Fruit fly (Drosophila melanogaster) whole organism, wandering third instar larva: ENCODE data around the gene Gr61a.

Source experiments
- Abd-B ChIP-seq: fragments of >200 bp; optimal IDR thresholded peaks from 2 replicates; lab custom pipeline; 2017; ENCODE audit warnings: missing biosample characterization, missing genetic modification characterization
- CG32264 ChIP-seq: fragments of 200-800 bp; sonication (Bioruptor generic); optimal IDR thresholded peaks from 2 replicates; lab custom pipeline; 2016; ENCODE audit warnings: missing biosample characterization, missing genetic modification characterization
- CG9705 ChIP-seq: fragments of 200-800 bp; sonication (Bioruptor generic); optimal IDR thresholded peaks from 2 replicates; lab custom pipeline; 2018; ENCODE audit warnings: missing biosample characterization, mild to moderate bottlenecking, missing genetic modification characterization
- CrebA ChIP-seq: fragments of 200-800 bp; sonication (Bioruptor generic); optimal IDR thresholded peaks from 2 replicates; lab custom pipeline; 2016; ENCODE audit warnings: missing biosample characterization, mild to moderate bottlenecking, missing genetic modification characterization, borderline replicate concordance
- Dif ChIP-seq: fragments of 200-275, 200-300 bp; sonication (Bioruptor generic); optimal IDR thresholded peaks from 2 replicates; lab custom pipeline; 2018; ENCODE audit warnings: missing biosample characterization, missing genetic modification characterization; ENCODE audit not compliant: partially characterized antibody
- HLH106 ChIP-seq: fragments of 200-800 bp; optimal IDR thresholded peaks from 3 replicates; lab custom pipeline; 2019; ENCODE audit warnings: missing biosample characterization, mild to moderate bottlenecking, missing genetic modification characterization, moderate library complexity
- Hnf4 ChIP-seq: fragments of 200-800 bp; sonication (Bioruptor generic); optimal IDR thresholded peaks from 2 replicates; lab custom pipeline; 2016; ENCODE audit warnings: missing biosample characterization, mild to moderate bottlenecking, missing genetic modification characterization
- Hr78 ChIP-seq: fragments of >200 bp; optimal IDR thresholded peaks from 2 replicates; lab custom pipeline; 2017; ENCODE audit warnings: missing biosample characterization, missing genetic modification characterization
- Hr83 ChIP-seq: fragments of 200-300 bp; sonication (Bioruptor generic); optimal IDR thresholded peaks from 2 replicates; lab custom pipeline; 2016; ENCODE audit warnings: missing biosample characterization, mild to moderate bottlenecking, missing genetic modification characterization, moderate library complexity; ENCODE audit not compliant: poor library complexity, severe bottlenecking
- Jra ChIP-seq: sonication (Bioruptor generic); optimal IDR thresholded peaks from 2 replicates; lab custom pipeline; 2016; ENCODE audit warnings: missing biosample characterization, missing genetic modification characterization
- Mio ChIP-seq: sonication (Bioruptor generic); optimal IDR thresholded peaks from 2 replicates; lab custom pipeline; 2016; ENCODE audit warnings: missing biosample characterization, missing genetic modification characterization
- Myc ChIP-seq: fragments of >200 bp; optimal IDR thresholded peaks from 2 replicates; lab custom pipeline; 2017
- OdsH ChIP-seq: fragments of 200-800 bp; sonication (Bioruptor generic); optimal IDR thresholded peaks from 2 replicates; lab custom pipeline; 2016; ENCODE audit warnings: missing biosample characterization, mild to moderate bottlenecking, missing genetic modification characterization
- Rel ChIP-seq, 2 experiments: fragments of 200-800 bp; sonication (Bioruptor generic) in 1 of 2; optimal IDR thresholded peaks; 2 replicates in 1 of 2; 3 replicates in 1 of 2; lab custom pipeline; 2016 to 2019; ENCODE audit warnings: mild to moderate bottlenecking in 2 of 2, missing biosample characterization in 2 of 2, missing genetic modification characterization in 2 of 2, moderate library complexity in 1 of 2
- Sp1 ChIP-seq: fragments of 200-800 bp; sonication (Bioruptor generic); optimal IDR thresholded peaks from 3 replicates; lab custom pipeline; 2019; ENCODE audit warnings: missing biosample characterization, mild to moderate bottlenecking, missing genetic modification characterization, moderate library complexity
- br ChIP-seq: fragments of 200-800 bp; sonication (Bioruptor generic); optimal IDR thresholded peaks from 2 replicates; lab custom pipeline; 2016; ENCODE audit warnings: missing biosample characterization, missing genetic modification characterization
- brk ChIP-seq: fragments of 200-800 bp; sonication (Bioruptor generic); optimal IDR thresholded peaks from 2 replicates; lab custom pipeline; 2016; ENCODE audit warnings: missing biosample characterization, mild to moderate bottlenecking, missing genetic modification characterization
- ey ChIP-seq: fragments of 200-800 bp; sonication (Bioruptor generic); optimal IDR thresholded peaks from 2 replicates; lab custom pipeline; 2016; ENCODE audit warnings: missing biosample characterization, missing genetic modification characterization
- foxo ChIP-seq, 2 experiments: fragments of 200-800 bp; sonication (Bioruptor generic); optimal IDR thresholded peaks; 2 replicates in 1 of 2; 3 replicates in 1 of 2; lab custom pipeline; 2016 to 2017; ENCODE audit warnings: missing biosample characterization in 2 of 2, missing genetic modification characterization in 2 of 2
- fru ChIP-seq: fragments of 200-800 bp; sonication (Bioruptor generic); optimal IDR thresholded peaks from 3 replicates; lab custom pipeline; 2016; ENCODE audit warnings: missing biosample characterization, mild to moderate bottlenecking, missing genetic modification characterization
- h ChIP-seq: fragments of 200-800 bp; sonication (Bioruptor generic); optimal IDR thresholded peaks from 3 replicates; lab custom pipeline; 2016; ENCODE audit warnings: missing biosample characterization, mild to moderate bottlenecking, missing genetic modification characterization
- jim ChIP-seq: fragments of 175-275, 200-325 bp; sonication (Bioruptor generic); optimal IDR thresholded peaks from 2 replicates; lab custom pipeline; 2016; ENCODE audit warnings: missing biosample characterization, mild to moderate bottlenecking, missing genetic modification characterization
- pan ChIP-seq: fragments of >200 bp; optimal IDR thresholded peaks from 2 replicates; lab custom pipeline; 2017
- psq ChIP-seq: fragments of 200-800 bp; sonication (Bioruptor generic); optimal IDR thresholded peaks from 3 replicates; lab custom pipeline; 2017; ENCODE audit warnings: missing biosample characterization, mild to moderate bottlenecking, missing genetic modification characterization, moderate library complexity
- rgr ChIP-seq: fragments of 200-800 bp; sonication (Bioruptor generic); optimal IDR thresholded peaks from 3 replicates; lab custom pipeline; 2016; ENCODE audit warnings: missing biosample characterization, mild to moderate bottlenecking, missing genetic modification characterization
- sage ChIP-seq: fragments of 200-800 bp; sonication (Bioruptor generic); optimal IDR thresholded peaks from 2 replicates; lab custom pipeline; 2016; ENCODE audit warnings: missing biosample characterization, mild to moderate bottlenecking, missing genetic modification characterization
- sv ChIP-seq: fragments of 200-800 bp; sonication (Bioruptor generic); optimal IDR thresholded peaks from 3 replicates; lab custom pipeline; 2016; ENCODE audit warnings: missing biosample characterization, missing genetic modification characterization
- tai ChIP-seq: sonication (Bioruptor generic); optimal IDR thresholded peaks from 2 replicates; lab custom pipeline; 2016; ENCODE audit warnings: missing biosample characterization, missing genetic modification characterization
- usp ChIP-seq: fragments of >200 bp; optimal IDR thresholded peaks from 2 replicates; lab custom pipeline; 2017; ENCODE audit warnings: missing biosample characterization, missing genetic modification characterization
- woc ChIP-seq: sonication (Bioruptor generic); optimal IDR thresholded peaks from 2 replicates; lab custom pipeline; 2016; ENCODE audit warnings: missing biosample characterization, mild to moderate bottlenecking, missing genetic modification characterization

Gr61a gene

DNA sequence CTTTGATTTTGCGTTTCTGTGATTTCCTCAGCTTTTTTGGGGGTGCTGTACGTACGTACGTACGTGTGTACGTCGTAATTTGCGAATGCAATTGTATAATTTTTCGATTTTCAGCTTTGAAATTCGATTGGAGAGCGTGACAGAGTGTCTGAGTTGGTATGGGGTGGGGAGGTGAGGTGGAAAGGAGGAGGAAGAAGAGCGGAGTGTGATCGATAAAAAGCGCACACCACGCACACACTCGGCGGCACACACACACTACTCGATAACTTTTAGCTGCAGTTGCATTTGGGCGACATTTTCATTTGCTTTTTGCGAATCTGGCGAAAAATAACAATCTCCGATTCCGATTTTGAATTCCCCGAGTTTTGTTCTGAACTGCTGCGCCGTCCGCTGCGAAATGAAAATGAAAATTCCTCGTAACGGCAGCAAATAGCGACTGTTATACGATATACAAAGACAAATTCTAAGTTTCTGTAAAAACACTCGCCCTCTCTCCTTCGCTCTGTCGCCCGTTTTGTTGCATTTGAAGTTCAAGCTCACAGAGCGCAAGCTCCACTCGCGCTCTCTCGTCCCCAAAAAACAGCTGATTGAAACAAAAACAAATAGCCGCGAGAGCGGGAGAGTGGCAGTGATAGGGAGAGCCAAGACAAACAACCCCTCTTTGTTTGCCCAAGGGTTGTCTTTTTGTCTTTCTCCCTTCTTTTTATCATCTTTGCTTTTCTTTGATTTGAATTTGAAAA, 40.4 kb downstream of the Gr61a start, which contains the start of gene CG13907 (continued):
- TF ChIP-seq HLH106 (no peak), tai (GFP tag; lab: Kevin White, UChicago) (no peak), CrebA (GFP tag; lab: Kevin White, UChicago) (no peak), Hr78 (GFP tag; lab: Kevin White, UChicago) (no peak), Jra (no peak)
- TF ChIP-seq, all 38 proteins: peak for 4

DNA sequence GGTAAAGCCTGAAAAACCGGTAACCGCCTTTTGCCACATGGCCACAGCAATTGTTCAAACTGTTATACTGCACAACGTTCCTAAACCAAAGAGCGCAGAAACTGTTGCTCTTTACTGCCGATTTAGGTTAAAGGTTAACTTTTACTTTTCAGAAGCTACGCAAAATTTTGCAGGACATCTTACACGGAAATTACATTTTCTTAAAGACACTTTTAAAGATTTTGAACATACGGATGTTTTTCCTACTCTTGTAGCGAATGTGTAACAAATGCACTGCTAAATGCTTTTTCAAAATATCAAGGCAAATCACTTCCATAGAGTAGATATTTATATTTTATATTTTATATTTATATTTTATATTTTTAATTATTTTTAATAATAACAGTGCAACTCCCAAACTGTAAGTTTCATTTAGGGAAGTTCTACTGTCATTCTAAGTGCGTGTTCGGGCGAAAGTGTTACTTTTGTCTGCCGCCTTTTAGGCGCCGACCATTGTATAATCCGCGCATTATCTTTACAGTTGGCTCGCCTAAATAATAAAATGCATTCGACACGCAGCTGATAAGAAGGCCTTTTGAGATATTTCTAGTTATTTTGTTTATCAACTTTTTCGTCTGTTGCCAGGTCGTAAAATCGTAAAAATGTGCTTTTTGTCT, 41.1 kb downstream of the Gr61a start:
- TF ChIP-seq CrebA (GFP tag; lab: Kevin White, UChicago) (no peak), Myc (lab: Kevin White, UChicago) (no peak), Hnf4 (GFP tag; lab: Kevin White, UChicago) (no peak), Mio (GFP tag; lab: Kevin White, UChicago) (no peak), Abd-B (GFP tag; lab: Kevin White, UChicago) (no peak), Dif (no peak), tai (GFP tag; lab: Kevin White, UChicago) (no peak), foxo (GFP tag; optimal IDR thresholded peaks at IDR 0.05; lab: Kevin White, UChicago) (no peak), rgr (GFP tag; lab: Kevin White, UChicago) (no peak), br (GFP tag; lab: Kevin White, UChicago) (no peak), Jra (no peak), psq (GFP tag; lab: Kevin White, UChicago) (no peak), sage (GFP tag; lab: Kevin White, UChicago) (no peak)

- TF ChIP-seq Sp1 (no peak), psq (GFP tag; lab: Kevin White, UChicago) (no peak), Hnf4 (GFP tag; lab: Kevin White, UChicago) (no peak), h (GFP tag; lab: Kevin White, UChicago) (no peak), brk (GFP tag; lab: Kevin White, UChicago) (no peak)
- TF ChIP-seq, all 38 proteins: peak for 0
These were observed 41.6 kb downstream of the Gr61a start for dm6 chr3L:882892-883255.

dm6 chr3L:883786-884185, 42.5 kb downstream of the Gr61a start:
- no peak for TF ChIP-seq sv
- TF ChIP-seq CG32264 (GFP tag; lab: Kevin White, UChicago): no peak
- TF ChIP-seq, all 38 proteins: peak for 0

DNA sequence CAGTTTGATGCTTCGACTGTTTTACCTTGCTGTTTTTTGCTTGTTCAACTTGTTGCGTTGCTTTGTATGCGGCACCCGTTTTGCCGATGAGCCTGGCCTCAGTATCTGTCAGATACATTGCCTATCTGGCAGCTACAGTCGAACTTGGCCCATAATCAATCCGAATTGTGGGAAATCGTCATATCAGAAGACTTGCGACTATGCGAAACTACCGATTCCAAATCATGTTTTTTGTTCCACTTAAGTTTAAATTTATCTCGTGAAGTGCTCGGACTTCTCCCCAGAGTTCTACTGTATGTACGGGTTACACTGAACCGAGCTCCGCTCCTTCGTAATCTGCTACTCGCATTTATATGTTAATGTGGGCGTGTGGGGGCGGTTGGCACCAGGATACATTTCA, 43.0 kb downstream of the Gr61a start:
- TF ChIP-seq Dif: no peak
- TF ChIP-seq fru (GFP tag; lab: Kevin White, UChicago): no peak
- no peak for TF ChIP-seq OdsH (GFP tag; lab: Kevin White, UChicago)
- no peak for TF ChIP-seq psq (GFP tag; lab: Kevin White, UChicago)
- TF ChIP-seq CG9705 (GFP tag; lab: Kevin White, UChicago): no peak
- no peak for TF ChIP-seq Sp1
- no peak for TF ChIP-seq brk (GFP tag; lab: Kevin White, UChicago)
- TF ChIP-seq ey (GFP tag; lab: Kevin White, UChicago): no peak
- TF ChIP-seq jim (GFP tag; lab: Kevin White, UChicago): no peak
- TF ChIP-seq Mio (GFP tag; lab: Kevin White, UChicago): no peak
- TF ChIP-seq Rel (GFP tag; optimal IDR thresholded peaks at IDR 0.05; lab: Kevin White, UChicago): no peak
- TF ChIP-seq Rel (tag; optimal IDR thresholded peaks at IDR 0.05; lab: Kevin White, UChicago): no peak
- no peak for TF ChIP-seq woc (GFP tag; lab: Kevin White, UChicago)
- TF ChIP-seq CrebA (GFP tag; lab: Kevin White, UChicago): no peak
- TF ChIP-seq pan: no peak
- TF ChIP-seq h (GFP tag; lab: Kevin White, UChicago): no peak
- no peak for TF ChIP-seq Jra
- TF ChIP-seq Hr83 (GFP tag; lab: Kevin White, UChicago): no peak
- no peak for TF ChIP-seq usp (GFP tag; lab: Kevin White, UChicago)
